Fruit fly (Drosophila melanogaster) ovary, adult (tissue): Measurements from ENCODE around the gene CG34159.

Experiments
- CG17801 ChIP-seq: fragments of 200-800 bp; optimal IDR thresholded peaks from 2 replicates; lab custom pipeline; 2019; ENCODE audit warnings: missing biosample characterization, mild to moderate bottlenecking, missing genetic modification characterization, moderate library complexity; ENCODE audit not compliant: partially characterized antibody

Gene CG34159

DNA sequence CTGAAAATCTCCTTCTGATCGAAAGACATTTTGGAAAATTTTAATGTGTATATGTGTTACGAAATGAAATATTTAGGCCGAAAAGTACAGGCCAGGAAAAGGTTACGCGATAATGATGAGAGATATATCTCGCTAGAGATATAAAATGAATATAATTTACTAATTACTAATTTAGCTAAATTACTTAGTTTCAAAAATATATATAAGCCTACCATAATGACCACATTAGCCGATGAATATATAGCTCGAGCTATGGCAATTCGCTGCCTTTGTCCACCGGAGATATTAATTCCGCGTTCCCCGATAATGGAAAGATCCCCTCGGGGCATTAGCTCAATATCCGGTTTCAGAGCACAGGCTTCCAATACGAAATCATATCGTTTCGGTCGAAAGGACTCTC lies 12.7 kb downstream of the CG34159 start, which contains the start of gene Fum4:
Fum4 (minus strand) TSS at position 101 of the 400 bp plus-strand sequence.
- TF ChIP-seq CG17801 (GFP tag; lab: Kevin White, UChicago) = no peak

DNA sequence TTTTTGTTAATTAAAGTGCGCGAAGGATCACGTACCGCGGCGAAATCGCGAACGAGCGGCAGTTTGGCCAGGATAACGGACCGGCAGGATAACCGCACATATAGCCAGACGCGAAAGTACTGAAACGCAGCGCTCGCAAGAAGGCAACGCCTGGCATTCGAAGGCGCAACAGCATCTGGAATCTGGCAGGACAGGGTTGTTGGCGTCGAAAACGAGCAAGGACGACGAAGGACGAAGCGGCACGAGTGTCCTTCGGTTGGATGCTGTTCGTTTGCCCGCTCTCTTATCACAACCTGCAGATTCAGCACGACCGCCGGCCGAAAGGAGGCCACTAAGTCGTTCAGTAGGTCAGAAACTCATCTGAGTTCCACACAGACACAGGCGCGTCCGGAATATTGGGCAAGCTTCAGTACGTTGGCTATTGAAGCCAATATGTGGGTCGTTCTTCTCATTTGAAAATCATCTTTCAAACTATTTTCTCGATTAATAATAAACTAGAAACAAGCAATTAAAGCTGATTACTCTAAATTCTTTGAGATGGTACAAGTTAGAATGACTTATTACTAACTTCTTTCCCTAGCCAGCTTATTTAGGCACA lies 23.8 kb downstream of the CG34159 start, which contains the start of gene CG44153:
CG44153 (minus strand) TSS at position 75 of the 598 bp plus-strand sequence.
- TF ChIP-seq CG17801 (GFP tag; lab: Kevin White, UChicago) = no peak

DNA sequence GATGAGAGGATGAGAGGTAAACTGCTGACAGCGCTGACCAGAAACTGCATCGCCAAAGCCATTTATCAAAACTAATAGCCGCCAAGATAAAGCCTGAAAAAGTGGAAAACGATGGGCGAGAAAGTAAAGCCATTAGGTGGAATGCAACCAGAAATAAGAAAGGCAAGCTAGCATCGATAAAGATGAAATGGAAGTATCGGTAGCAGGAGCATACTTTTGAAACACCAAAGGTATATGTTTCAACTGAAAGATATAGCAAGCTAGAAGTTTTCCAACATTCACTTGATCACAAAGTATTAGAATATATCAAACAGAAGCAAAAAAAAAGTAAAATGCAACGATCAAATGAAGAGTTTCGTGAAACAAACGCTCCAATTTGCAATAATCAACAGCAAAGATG lies 31.7 kb downstream of the CG34159 start, which contains the start of gene CG13137:
CG13137 (plus strand) TSS at position 301 of the 400 bp plus-strand sequence.
- TF ChIP-seq CG17801 (GFP tag; lab: Kevin White, UChicago) = no peak

DNA sequence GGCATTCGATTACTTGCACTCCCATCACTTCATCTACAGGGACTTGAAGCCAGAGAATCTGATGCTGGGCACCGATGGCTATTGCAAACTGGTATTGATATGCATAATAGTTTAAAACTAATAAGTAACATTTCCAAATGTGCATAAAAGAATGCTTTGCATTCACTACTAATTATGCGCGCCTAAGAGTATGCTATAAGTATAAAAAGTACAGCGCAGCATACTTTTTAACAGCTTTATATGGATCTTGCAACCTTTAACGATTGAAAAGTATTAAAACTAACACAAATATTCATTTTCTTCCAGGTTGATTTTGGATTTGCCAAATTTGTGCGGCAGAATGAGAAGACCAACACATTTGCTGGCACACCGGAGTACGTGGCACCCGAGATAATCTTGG lies 49.7 kb downstream of the CG34159 start:
- TF ChIP-seq CG17801 (GFP tag; lab: Kevin White, UChicago) = no peak
